Worm (Caenorhabditis elegans): ENCODE measurements around the gene C35B1.7.

The C35B1.7 gene

DNA sequence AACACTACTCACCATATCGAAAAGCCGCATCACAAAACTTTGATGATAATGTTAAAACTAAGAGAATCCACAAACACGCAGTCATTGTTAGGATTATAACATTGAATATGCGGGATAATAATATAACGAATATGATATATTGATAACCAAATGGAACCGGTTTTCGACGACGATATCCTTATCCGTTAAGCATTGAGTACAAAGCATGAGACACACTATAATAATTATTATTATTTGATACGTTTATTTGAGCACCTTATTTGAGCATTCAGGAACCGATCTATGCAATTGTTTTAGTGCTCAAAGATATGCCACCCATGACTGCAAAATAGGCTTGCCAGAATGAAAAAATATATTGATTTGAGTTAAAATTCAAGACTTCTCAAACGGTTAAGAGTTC, 34.3 kb upstream of the C35B1.7 start, which contains the start of gene W03D2.9:
Gene W03D2.9, minus strand, starts transcription at position 101 of the 400 bp plus-strand sequence.
- TF ChIP-seq nhr-28 (tag; optimal IDR thresholded peaks at IDR 0.05) (no peak), nhr-76 (tag; optimal IDR thresholded peaks at IDR 0.05) (no peak), lsy-2 (tag; optimal IDR thresholded peaks at IDR 0.05) (no peak), snpc-4 (tag; optimal IDR thresholded peaks at IDR 0.05) (no peak), lin-32 (GFP tag; optimal IDR thresholded peaks at IDR 0.05) (no peak), unc-39 (tag; optimal IDR thresholded peaks at IDR 0.05) (no peak), unc-120 (tag; optimal IDR thresholded peaks at IDR 0.05; ENCODE audit: poor library complexity, severe bottlenecking) (no peak), ztf-11 (tag; optimal IDR thresholded peaks at IDR 0.05) (no peak), flh-1 (GFP tag; optimal IDR thresholded peaks at IDR 0.05) (no peak), sptf-1 (tag; optimal IDR thresholded peaks at IDR 0.05) (no peak), bed-3 (GFP tag; optimal IDR thresholded peaks at IDR 0.05) (no peak)

DNA sequence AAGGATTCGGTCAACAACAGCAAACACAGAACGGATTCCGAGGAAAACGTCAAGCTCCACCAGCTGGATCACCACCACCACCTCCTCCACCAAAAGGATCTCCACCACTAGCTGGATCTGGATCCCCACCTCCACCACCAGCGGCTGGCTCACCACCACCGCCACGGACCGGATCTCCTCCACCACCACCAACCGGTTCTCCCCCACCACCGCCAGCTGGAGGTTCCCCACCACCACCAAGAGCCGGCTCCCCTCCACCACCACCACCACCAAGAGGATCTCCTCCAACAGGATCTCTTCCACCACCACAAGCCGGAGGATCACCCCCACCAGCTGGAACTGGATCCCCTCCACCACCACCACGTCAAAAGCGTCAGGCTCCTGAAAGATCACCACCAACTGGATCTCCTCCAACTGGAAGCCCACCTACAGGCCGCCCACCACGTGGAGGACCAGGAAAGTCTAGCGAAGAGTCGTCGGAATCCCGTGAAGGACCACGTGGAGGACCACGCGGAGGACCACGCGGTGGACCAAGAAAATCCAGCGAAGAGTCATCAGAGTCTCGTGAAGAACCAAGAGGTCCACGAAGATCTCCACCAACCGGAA, 32.1 kb upstream of the C35B1.7 start:
- no peak for TF ChIP-seq mep-1 (tag; optimal IDR thresholded peaks at IDR 0.05)
- TF ChIP-seq elt-1 (tag; optimal IDR thresholded peaks at IDR 0.05; ENCODE audit: borderline replicate concordance, insufficient read depth) = no peak
- no peak for TF ChIP-seq unc-62 (GFP tag; optimal IDR thresholded peaks at IDR 0.05)
- TF ChIP-seq tbx-8 (GFP tag; optimal IDR thresholded peaks at IDR 0.05) = no peak
- TF ChIP-seq zip-8 (tag; optimal IDR thresholded peaks at IDR 0.05) = no peak
- TF ChIP-seq sem-2 (GFP tag; optimal IDR thresholded peaks at IDR 0.05) = no peak
- no peak for TF ChIP-seq sptf-1 (tag; optimal IDR thresholded peaks at IDR 0.05)
- no peak for TF ChIP-seq ceh-83 (GFP tag; optimal IDR thresholded peaks at IDR 0.05)
- TF ChIP-seq blmp-1 (tag; optimal IDR thresholded peaks at IDR 0.05) = no peak
- no peak for TF ChIP-seq ceh-39 (tag; optimal IDR thresholded peaks at IDR 0.05)

DNA sequence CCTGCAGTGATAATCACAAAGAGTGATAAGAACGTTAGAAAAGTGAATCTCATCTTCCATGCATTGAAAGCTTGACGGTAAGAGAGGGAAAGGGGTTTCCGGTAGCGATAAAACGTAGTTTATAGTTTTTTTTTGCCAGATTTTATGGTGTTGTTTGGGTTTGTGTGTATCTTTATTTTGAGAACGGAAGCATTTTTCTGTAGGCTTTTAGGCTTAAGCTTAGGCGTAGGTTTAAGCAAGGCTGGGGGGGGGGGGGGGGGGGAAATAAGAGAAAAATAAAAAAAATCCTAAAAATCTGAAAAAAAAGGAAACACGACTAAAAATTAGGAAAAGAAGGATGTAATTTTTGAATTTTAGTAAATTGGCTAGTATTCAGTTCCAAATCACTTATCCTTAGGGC, 30.0 kb upstream of the C35B1.7 start, which contains the start of gene C35B1.8:
Gene C35B1.8, minus strand, starts transcription at position 101 of the 400 bp plus-strand sequence.
- TF ChIP-seq snpc-4 (tag; optimal IDR thresholded peaks at IDR 0.05) (no peak), elt-1 (tag; optimal IDR thresholded peaks at IDR 0.05; ENCODE audit: borderline replicate concordance, insufficient read depth) (no peak), sptf-1 (tag; optimal IDR thresholded peaks at IDR 0.05) (no peak)

DNA sequence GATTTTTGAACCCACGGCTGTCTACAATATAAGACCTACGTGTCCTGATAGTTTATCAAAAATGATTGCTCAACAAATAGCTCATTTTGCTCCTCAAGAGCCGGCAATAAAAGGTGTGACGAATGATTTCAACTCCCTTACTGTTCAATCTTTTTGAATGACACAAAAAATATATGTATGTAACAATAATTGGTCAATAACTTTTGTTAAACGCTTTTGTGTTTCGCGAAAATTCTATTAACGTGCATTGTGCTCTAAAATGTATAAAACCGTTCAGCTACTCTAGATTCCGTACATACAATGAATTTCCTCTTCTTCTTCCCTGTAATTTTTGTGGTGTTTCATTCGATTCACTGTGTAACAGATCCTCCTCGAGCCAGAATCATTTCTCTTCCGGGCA, 29.4 kb upstream of the C35B1.7 start, which contains the start of gene C35B1.4:
Gene C35B1.4, plus strand, starts transcription at position 301 of the 400 bp plus-strand sequence.
- TF ChIP-seq snpc-4 (tag; optimal IDR thresholded peaks at IDR 0.05) = no peak
- no peak for TF ChIP-seq unc-120 (tag; optimal IDR thresholded peaks at IDR 0.05; ENCODE audit: poor library complexity, severe bottlenecking)

DNA sequence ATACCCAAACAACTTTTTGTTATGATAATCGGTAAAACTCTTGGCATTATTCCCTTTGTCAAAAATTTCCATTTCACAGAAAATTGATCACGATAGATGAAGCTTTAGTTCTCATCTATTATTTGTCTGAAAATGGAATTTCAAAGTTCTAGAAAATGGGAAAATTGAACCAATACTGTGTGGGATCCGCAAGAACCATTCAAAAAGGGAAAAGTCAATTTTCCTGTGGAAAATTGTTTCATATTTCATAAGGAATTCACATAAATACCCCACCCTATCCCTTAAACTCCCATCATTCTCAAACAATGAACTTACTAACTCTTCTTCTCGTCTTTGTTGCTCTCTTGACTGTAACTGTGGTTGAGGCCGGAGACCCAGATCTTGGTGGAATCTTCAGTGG, 28.0 kb upstream of the C35B1.7 start, which contains the start of the genes C35B1.9 and C35B1.3:
Gene C35B1.9, minus strand, starts transcription at position 101 of the 400 bp plus-strand sequence.
Gene C35B1.3, plus strand, starts transcription at position 306 of the 400 bp plus-strand sequence.
- TF ChIP-seq unc-120 (tag; optimal IDR thresholded peaks at IDR 0.05; ENCODE audit: poor library complexity, severe bottlenecking) (no peak), nhr-76 (tag; optimal IDR thresholded peaks at IDR 0.05) (no peak), nhr-12 (tag; optimal IDR thresholded peaks at IDR 0.05) (no peak), mls-2 (tag; optimal IDR thresholded peaks at IDR 0.05) (no peak), pha-4 (tag; optimal IDR thresholded peaks at IDR 0.05) (no peak), nhr-237 (tag; optimal IDR thresholded peaks at IDR 0.05) (no peak), elt-3 (tag; optimal IDR thresholded peaks at IDR 0.05) (no peak), ceh-39 (tag; optimal IDR thresholded peaks at IDR 0.05) (no peak), snpc-4 (tag; optimal IDR thresholded peaks at IDR 0.05) (no peak), drap-1 (GFP tag; optimal IDR thresholded peaks at IDR 0.05) (no peak), bed-3 (GFP tag; optimal IDR thresholded peaks at IDR 0.05) (no peak), elt-1 (tag; optimal IDR thresholded peaks at IDR 0.05; ENCODE audit: borderline replicate concordance, insufficient read depth) (no peak), tbx-8 (GFP tag; optimal IDR thresholded peaks at IDR 0.05) (no peak), sptf-1 (tag; optimal IDR thresholded peaks at IDR 0.05) (no peak), lsy-2 (tag; optimal IDR thresholded peaks at IDR 0.05) (no peak), lin-13 (tag; optimal IDR thresholded peaks at IDR 0.05) (no peak), blmp-1 (tag; optimal IDR thresholded peaks at IDR 0.05) (no peak)

DNA sequence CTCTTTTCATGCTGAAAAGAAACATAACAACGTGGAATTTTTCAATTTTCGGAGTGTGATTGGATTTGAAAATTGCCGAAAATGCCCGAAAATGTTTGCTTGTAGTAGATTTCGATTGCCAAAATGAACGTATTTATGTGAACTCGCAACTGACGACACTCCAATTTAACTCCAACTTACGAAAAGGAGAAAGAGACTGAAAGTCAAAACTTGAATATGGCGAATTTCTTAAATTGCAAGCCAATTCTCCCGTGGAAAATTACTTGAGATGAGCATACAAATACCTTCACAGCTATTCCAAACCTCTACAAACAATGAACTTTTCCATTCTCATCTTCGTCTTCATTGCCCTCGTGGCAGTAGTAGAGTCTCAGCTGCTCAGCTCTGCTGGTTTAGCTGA, 26.3 kb upstream of the C35B1.7 start:
- TF ChIP-seq lin-13 (tag; optimal IDR thresholded peaks at IDR 0.05) = no peak
- TF ChIP-seq ces-1 (GFP tag; optimal IDR thresholded peaks at IDR 0.05) = no peak
- no peak for TF ChIP-seq cnd-1 (tag; optimal IDR thresholded peaks at IDR 0.05)
- no peak for TF ChIP-seq nhr-12 (tag; optimal IDR thresholded peaks at IDR 0.05)
- TF ChIP-seq mab-5 (tag; optimal IDR thresholded peaks at IDR 0.05) = no peak
- no peak for TF ChIP-seq ceh-39 (tag; optimal IDR thresholded peaks at IDR 0.05)
- TF ChIP-seq ceh-43 (GFP tag; optimal IDR thresholded peaks at IDR 0.05) = no peak
- TF ChIP-seq ztf-11 (tag; optimal IDR thresholded peaks at IDR 0.05) = no peak
- TF ChIP-seq nhr-28 (tag; optimal IDR thresholded peaks at IDR 0.05) = no peak
- TF ChIP-seq ham-2 (GFP tag; optimal IDR thresholded peaks at IDR 0.05) = no peak
- no peak for TF ChIP-seq sptf-1 (tag; optimal IDR thresholded peaks at IDR 0.05)
- TF ChIP-seq drap-1 (GFP tag; optimal IDR thresholded peaks at IDR 0.05) = no peak
- TF ChIP-seq pha-4 (tag; optimal IDR thresholded peaks at IDR 0.05) = no peak
- TF ChIP-seq M03D4.4 (tag; optimal IDR thresholded peaks at IDR 0.05) = no peak
- TF ChIP-seq elt-1 (tag; optimal IDR thresholded peaks at IDR 0.05; ENCODE audit: borderline replicate concordance, insufficient read depth) = no peak
- TF ChIP-seq nhr-76 (tag; optimal IDR thresholded peaks at IDR 0.05) = no peak
- TF ChIP-seq snpc-4 (tag; optimal IDR thresholded peaks at IDR 0.05) = no peak
- TF ChIP-seq mep-1 (tag; optimal IDR thresholded peaks at IDR 0.05) = no peak
- TF ChIP-seq unc-62 (GFP tag; optimal IDR thresholded peaks at IDR 0.05) = no peak

Measured in whole organism, mixed stage, embryonic.